Worm (Caenorhabditis elegans): ENCODE measurements around the gene F41C6.6.

F41C6.6 gene

ce11 chrX:6901078-6901477, 19.4 kb upstream of the F41C6.6 start, which contains the start of gene pes-23:
Gene pes-23 (plus strand): TSS chrX:6901378.
- no peak for TF ChIP-seq nhr-12 (tag; optimal IDR thresholded peaks at IDR 0.05)
- no peak for TF ChIP-seq mep-1 (tag; optimal IDR thresholded peaks at IDR 0.05)
- TF ChIP-seq nhr-28 (tag; optimal IDR thresholded peaks at IDR 0.05) = no peak
- TF ChIP-seq unc-39 (tag; optimal IDR thresholded peaks at IDR 0.05) = no peak
- no peak for TF ChIP-seq cnd-1 (tag; optimal IDR thresholded peaks at IDR 0.05)
- TF ChIP-seq ces-1 (GFP tag; optimal IDR thresholded peaks at IDR 0.05) = no peak
- TF ChIP-seq drap-1 (GFP tag; optimal IDR thresholded peaks at IDR 0.05) = no peak
- TF ChIP-seq snpc-4 (tag; optimal IDR thresholded peaks at IDR 0.05) = no peak
- TF ChIP-seq ham-2 (GFP tag; optimal IDR thresholded peaks at IDR 0.05) = no peak
- no peak for TF ChIP-seq hlh-1 (tag; optimal IDR thresholded peaks at IDR 0.05)
- no peak for TF ChIP-seq nhr-76 (tag; optimal IDR thresholded peaks at IDR 0.05)
- no peak for TF ChIP-seq tbx-8 (GFP tag; optimal IDR thresholded peaks at IDR 0.05)
- TF ChIP-seq ceh-43 (GFP tag; optimal IDR thresholded peaks at IDR 0.05) = no peak
- TF ChIP-seq M03D4.4 (tag; optimal IDR thresholded peaks at IDR 0.05) = no peak
- TF ChIP-seq elt-3 (tag; optimal IDR thresholded peaks at IDR 0.05) = no peak
- no peak for TF ChIP-seq lin-13 (tag; optimal IDR thresholded peaks at IDR 0.05)
- TF ChIP-seq sem-2 (GFP tag; optimal IDR thresholded peaks at IDR 0.05) = no peak
- TF ChIP-seq pha-4 (tag; optimal IDR thresholded peaks at IDR 0.05) = no peak
- TF ChIP-seq ztf-11 (tag; optimal IDR thresholded peaks at IDR 0.05) = no peak

ce11 chrX:6899848-6900247, 18.2 kb upstream of the F41C6.6 start, which contains the start of gene F14B8.4:
Gene F14B8.4 (minus strand): TSS chrX:6899948.
- TF ChIP-seq nhr-2 (tag; optimal IDR thresholded peaks at IDR 0.05) (no peak), mls-2 (tag; optimal IDR thresholded peaks at IDR 0.05) (no peak)

- TF ChIP-seq mls-2 (tag; optimal IDR thresholded peaks at IDR 0.05) (no peak), mab-5 (tag; optimal IDR thresholded peaks at IDR 0.05) (peak; percentile 43), pha-4 (tag; optimal IDR thresholded peaks at IDR 0.05) (no peak), unc-62 (GFP tag; optimal IDR thresholded peaks at IDR 0.05) (peak; percentile 95), unc-120 (tag; optimal IDR thresholded peaks at IDR 0.05; ENCODE audit: poor library complexity, severe bottlenecking) (peak; percentile 56)
Observed at ce11 chrX:6894104-6894503, 12.4 kb upstream of the F41C6.6 start.

- peak; percentile 83 for TF ChIP-seq ces-1 (GFP tag; optimal IDR thresholded peaks at IDR 0.05)
- no peak for TF ChIP-seq unc-120 (tag; optimal IDR thresholded peaks at IDR 0.05; ENCODE audit: poor library complexity, severe bottlenecking)
Observed at ce11 chrX:6893074-6893473, 11.4 kb upstream of the F41C6.6 start.

- no peak for TF ChIP-seq ham-2 (GFP tag; optimal IDR thresholded peaks at IDR 0.05)
- TF ChIP-seq nhr-237 (tag; optimal IDR thresholded peaks at IDR 0.05) = no peak
- TF ChIP-seq drap-1 (GFP tag; optimal IDR thresholded peaks at IDR 0.05) = no peak
- TF ChIP-seq unc-39 (tag; optimal IDR thresholded peaks at IDR 0.05) = no peak
- TF ChIP-seq hlh-1 (tag; optimal IDR thresholded peaks at IDR 0.05) = no peak
- no peak for TF ChIP-seq nhr-2 (tag; optimal IDR thresholded peaks at IDR 0.05)
- TF ChIP-seq snpc-4 (tag; optimal IDR thresholded peaks at IDR 0.05) = no peak
- TF ChIP-seq M03D4.4 (tag; optimal IDR thresholded peaks at IDR 0.05) = no peak
- TF ChIP-seq elt-3 (tag; optimal IDR thresholded peaks at IDR 0.05) = no peak
- no peak for TF ChIP-seq ceh-43 (GFP tag; optimal IDR thresholded peaks at IDR 0.05)
- TF ChIP-seq lin-13 (tag; optimal IDR thresholded peaks at IDR 0.05) = no peak
- TF ChIP-seq nhr-76 (tag; optimal IDR thresholded peaks at IDR 0.05) = no peak
- TF ChIP-seq nhr-12 (tag; optimal IDR thresholded peaks at IDR 0.05) = no peak
- TF ChIP-seq ztf-11 (tag; optimal IDR thresholded peaks at IDR 0.05) = no peak
- no peak for TF ChIP-seq unc-120 (tag; optimal IDR thresholded peaks at IDR 0.05; ENCODE audit: poor library complexity, severe bottlenecking)
Observed at ce11 chrX:6889374-6889773, 7.7 kb upstream of the F41C6.6 start, which contains the start of gene unc-6. Gene unc-6 (plus strand): TSS chrX:6889674.

ce11 chrX:6888208-6888607, 6.5 kb upstream of the F41C6.6 start:
- TF ChIP-seq nhr-2 (tag; optimal IDR thresholded peaks at IDR 0.05) (peak; percentile 71), hlh-1 (tag; optimal IDR thresholded peaks at IDR 0.05) (no peak), ces-1 (GFP tag; optimal IDR thresholded peaks at IDR 0.05) (no peak)

ce11 chrX:6885227-6885853, 3.6 kb upstream of the F41C6.6 start, which contains the start of gene F41C6.7:
Gene F41C6.7 (minus strand): TSS chrX:6885277.
- TF ChIP-seq pha-4 (tag; optimal IDR thresholded peaks at IDR 0.05) (no peak), lin-32 (GFP tag; optimal IDR thresholded peaks at IDR 0.05) (no peak), sem-2 (GFP tag; optimal IDR thresholded peaks at IDR 0.05) (no peak), unc-39 (tag; optimal IDR thresholded peaks at IDR 0.05) (no peak), nhr-2 (tag; optimal IDR thresholded peaks at IDR 0.05) (no peak), elt-3 (tag; optimal IDR thresholded peaks at IDR 0.05) (no peak)

Measured in whole organism, mixed stage, embryonic.